Fruit fly (Drosophila melanogaster): ENCODE data around the gene REPTOR.
A peak's percentile ranks its signal among the peaks of the same experiment; 100 is the strongest.

REPTOR gene

DNA sequence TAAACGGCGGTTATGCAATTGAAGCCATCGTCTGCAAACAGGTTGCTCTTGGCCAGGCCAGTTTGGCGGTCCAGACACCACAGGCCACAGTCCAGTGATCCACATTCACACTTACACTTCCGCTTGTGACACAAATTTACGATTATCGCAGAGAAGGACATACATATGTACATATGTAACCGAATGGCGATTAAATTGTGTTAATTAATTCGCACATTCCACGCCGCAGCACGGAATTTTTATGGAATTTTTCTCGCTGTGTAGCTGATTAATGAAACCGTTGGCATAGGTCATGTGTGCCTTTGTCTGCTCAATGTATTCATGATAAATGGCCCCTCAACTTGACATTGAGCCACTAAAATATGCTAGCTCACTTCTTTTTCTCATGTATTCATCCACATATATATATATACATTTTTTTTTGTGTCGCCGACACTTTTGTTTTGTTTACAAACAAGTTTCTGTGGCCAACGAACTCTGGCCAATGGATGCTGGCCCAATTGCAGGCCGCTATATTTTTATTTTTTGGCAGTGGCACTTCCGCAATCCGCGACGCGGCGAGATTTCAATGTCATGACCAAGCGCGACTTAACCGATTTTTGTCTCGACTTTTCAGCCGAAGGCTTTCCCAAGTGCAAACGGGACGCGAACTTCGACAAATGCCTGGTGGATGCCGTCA is 56.5 kb downstream of the REPTOR start (continued):
- 0 out of 3 replicates have a peak, but pooled peaks have one; percentile 23 for TF ChIP-seq ase (GFP tag; IDR thresholded peaks at IDR 0.05)
- 0 out of 3 replicates have a peak, but pooled peaks have one; percentile 46 for TF ChIP-seq ci (GFP tag; IDR thresholded peaks at IDR 0.05)
- TF ChIP-seq Doc3 (GFP tag; IDR thresholded peaks at IDR 0.05; ENCODE audit: partially characterized antibody): no peak
- TF ChIP-seq ind (GFP tag; optimal IDR thresholded peaks at IDR 0.05): no peak
- TF ChIP-seq Vsx1 (GFP tag; optimal IDR thresholded peaks at IDR 0.05): no peak
- no peak for TF ChIP-seq CG3838 (GFP tag; optimal IDR thresholded peaks at IDR 0.05)
- TF ChIP-seq hth (optimal IDR thresholded peaks at IDR 0.05): no peak
- TF ChIP-seq luna (GFP tag; optimal IDR thresholded peaks at IDR 0.05): no peak
- TF ChIP-seq klu (GFP tag; IDR thresholded peaks at IDR 0.05): no peak
- TF ChIP-seq Mrtf (GFP tag; IDR thresholded peaks at IDR 0.05): no peak
- no peak for TF ChIP-seq CG7839 (tag; optimal IDR thresholded peaks at IDR 0.05)
- no peak for TF ChIP-seq h (optimal IDR thresholded peaks at IDR 0.05)
- TF ChIP-seq Asciz (GFP tag; optimal IDR thresholded peaks at IDR 0.05): no peak
- TF ChIP-seq zen2 (GFP tag; IDR thresholded peaks at IDR 0.05; ENCODE audit: partially characterized antibody): no peak
- no peak for TF ChIP-seq cad (GFP tag; optimal IDR thresholded peaks at IDR 0.05)
- TF ChIP-seq CG3163 (GFP tag; optimal IDR thresholded peaks at IDR 0.05): no peak
- TF ChIP-seq CG12104 (GFP tag; optimal IDR thresholded peaks at IDR 0.05): no peak
- no peak for TF ChIP-seq CG13624 (GFP tag; optimal IDR thresholded peaks at IDR 0.05)
- TF ChIP-seq jigr1 (GFP tag; IDR thresholded peaks at IDR 0.05): 0 out of 3 replicates have a peak, but pooled peaks have one; percentile 38
- TF ChIP-seq mam (GFP tag; optimal IDR thresholded peaks at IDR 0.05): no peak
- TF ChIP-seq HLHmδ (GFP tag; optimal IDR thresholded peaks at IDR 0.05): no peak
- TF ChIP-seq CG11456 (GFP tag; IDR thresholded peaks at IDR 0.05): 0 out of 3 replicates have a peak, but pooled peaks have one; percentile 21
- TF ChIP-seq CG6854 (GFP tag; optimal IDR thresholded peaks at IDR 0.05): no peak
- no peak for TF ChIP-seq da (GFP tag; optimal IDR thresholded peaks at IDR 0.05)
- no peak for TF ChIP-seq peb (GFP tag; IDR thresholded peaks at IDR 0.05)
- TF ChIP-seq tx (GFP tag; optimal IDR thresholded peaks at IDR 0.05): no peak
- TF ChIP-seq dpn (GFP tag; optimal IDR thresholded peaks at IDR 0.05): peak in 1 of 2 experiments; percentile 12
- no peak for TF ChIP-seq hbn (GFP tag; IDR thresholded peaks at IDR 0.05; ENCODE audit: partially characterized antibody)
- TF ChIP-seq Aef1 (GFP tag; IDR thresholded peaks at IDR 0.05): 0 out of 3 replicates have a peak, but pooled peaks have one; percentile 22
- TF ChIP-seq Dfd (GFP tag; optimal IDR thresholded peaks at IDR 0.05): no peak
- no peak for TF ChIP-seq CG17328 (GFP tag; IDR thresholded peaks at IDR 0.05)
- TF ChIP-seq CG32767 (GFP tag; IDR thresholded peaks at IDR 0.05): no peak
- TF ChIP-seq CG30403 (GFP tag; optimal IDR thresholded peaks at IDR 0.05): peak; percentile 21
- no peak for TF ChIP-seq pan (optimal IDR thresholded peaks at IDR 0.05)
- TF ChIP-seq pan (GFP tag; optimal IDR thresholded peaks at IDR 0.05 in 1 of 2, IDR thresholded peaks at IDR 0.05 in 1 of 2): peak in 1 of 2 experiments; percentile 57
- TF ChIP-seq tll (GFP tag; optimal IDR thresholded peaks at IDR 0.05): no peak
- peak; percentile 12 for TF ChIP-seq CG13424 (tag; optimal IDR thresholded peaks at IDR 0.05)
- TF ChIP-seq CG33557 (GFP tag; optimal IDR thresholded peaks at IDR 0.05): no peak
- no peak for TF ChIP-seq HHEX (GFP tag; optimal IDR thresholded peaks at IDR 0.05)
- 0 out of 2 replicates have a peak, but pooled peaks have one; percentile 14 for TF ChIP-seq Lim3 (GFP tag; IDR thresholded peaks at IDR 0.05)
- TF ChIP-seq corto (GFP tag; optimal IDR thresholded peaks at IDR 0.05): no peak
- TF ChIP-seq nerfin-2 (GFP tag; IDR thresholded peaks at IDR 0.05; ENCODE audit: partially characterized antibody): no peak
- TF ChIP-seq CG15073 (GFP tag; optimal IDR thresholded peaks at IDR 0.05): no peak
- TF ChIP-seq shn (GFP tag; optimal IDR thresholded peaks at IDR 0.05): no peak
- no peak for TF ChIP-seq CrebB (tag; optimal IDR thresholded peaks at IDR 0.05)
- no peak for TF ChIP-seq GATAe (GFP tag; conservative IDR thresholded peaks at IDR 0.05)
- TF ChIP-seq CG10462 (GFP tag; optimal IDR thresholded peaks at IDR 0.05): no peak
- no peak for TF ChIP-seq CG11093 (GFP tag; IDR thresholded peaks at IDR 0.05)
- no peak for TF ChIP-seq CG8924 (tag; optimal IDR thresholded peaks at IDR 0.05)
- no peak for TF ChIP-seq onecut (GFP tag; IDR thresholded peaks at IDR 0.05)
- TF ChIP-seq H2.0 (GFP tag; IDR thresholded peaks at IDR 0.05): peak; percentile 25; the same call in 1 of the 2 replicates
